Worm (Caenorhabditis elegans): ENCODE data around the gene T05C7.8.
"Not testable (repeated sequence)": the region's sequence is repeated elsewhere in the genome, so short reads cannot be mapped to it uniquely, and the experiment has no call there.

T05C7.8 gene

ce11 chrIV:76070-76469 is at the start of gene T05C7.8:
Gene T05C7.8 (plus strand): TSS chrIV:76370.
- no peak for TF ChIP-seq ref-1 (GFP tag; conservative IDR thresholded peaks at IDR 0.05)
- no peak for TF ChIP-seq cog-1 (tag; optimal IDR thresholded peaks at IDR 0.05)
- no peak for TF ChIP-seq med-1 (GFP tag; optimal IDR thresholded peaks at IDR 0.05; ENCODE audit: insufficient read depth)
- TF ChIP-seq flt-1 (GFP tag; IDR thresholded peaks at IDR 0.05): no peak
- TF ChIP-seq T22C8.4 (GFP tag; IDR thresholded peaks at IDR 0.05): no peak
- TF ChIP-seq tab-1 (GFP tag; IDR thresholded peaks at IDR 0.05): no peak
- no peak for TF ChIP-seq ztf-23 (GFP tag; IDR thresholded peaks at IDR 0.05)
- TF ChIP-seq klf-2 (GFP tag; conservative IDR thresholded peaks at IDR 0.05): no peak

- no peak for TF ChIP-seq T22C8.4 (GFP tag; IDR thresholded peaks at IDR 0.05)
- no peak for TF ChIP-seq klf-2 (GFP tag; conservative IDR thresholded peaks at IDR 0.05)
- no peak for TF ChIP-seq ztf-23 (GFP tag; IDR thresholded peaks at IDR 0.05)
- TF ChIP-seq cog-1 (tag; optimal IDR thresholded peaks at IDR 0.05): no peak
- no peak for TF ChIP-seq ztf-29 (GFP tag; IDR thresholded peaks at IDR 0.05)
- no peak for TF ChIP-seq med-1 (GFP tag; optimal IDR thresholded peaks at IDR 0.05; ENCODE audit: insufficient read depth)
- TF ChIP-seq tab-1 (GFP tag; IDR thresholded peaks at IDR 0.05): no peak
- no peak for TF ChIP-seq ref-1 (GFP tag; conservative IDR thresholded peaks at IDR 0.05)
- no peak for TF ChIP-seq flt-1 (GFP tag; IDR thresholded peaks at IDR 0.05)
Measured at ce11 chrIV:48780-49179, 27.4 kb upstream of the T05C7.8 start, which contains the start of gene frm-5.1. Gene frm-5.1 (minus strand): TSS chrIV:48880.

- no peak for TF ChIP-seq klf-2 (GFP tag; conservative IDR thresholded peaks at IDR 0.05)
- TF ChIP-seq ref-1 (GFP tag; conservative IDR thresholded peaks at IDR 0.05): no peak
- TF ChIP-seq cog-1 (tag; optimal IDR thresholded peaks at IDR 0.05): no peak
- TF ChIP-seq ztf-23 (GFP tag; IDR thresholded peaks at IDR 0.05): no peak
- 0 out of 2 replicates have a peak, but pooled peaks have one; percentile 23 for TF ChIP-seq flt-1 (GFP tag; IDR thresholded peaks at IDR 0.05)
Measured at ce11 chrIV:51219-51618, 25.0 kb upstream of the T05C7.8 start.

ce11 chrIV:53539-53938 is 22.6 kb upstream of the T05C7.8 start, which contains the start of gene T05C7.4:
Gene T05C7.4 (minus strand): TSS chrIV:53639.
- TF ChIP-seq ref-1 (GFP tag; conservative IDR thresholded peaks at IDR 0.05): no peak
- TF ChIP-seq med-1 (GFP tag; optimal IDR thresholded peaks at IDR 0.05; ENCODE audit: insufficient read depth): no peak
- TF ChIP-seq T22C8.4 (GFP tag; IDR thresholded peaks at IDR 0.05): no peak
- TF ChIP-seq tab-1 (GFP tag; IDR thresholded peaks at IDR 0.05): no peak
- no peak for TF ChIP-seq flt-1 (GFP tag; IDR thresholded peaks at IDR 0.05)
- TF ChIP-seq klf-2 (GFP tag; conservative IDR thresholded peaks at IDR 0.05): no peak
- TF ChIP-seq cog-1 (tag; optimal IDR thresholded peaks at IDR 0.05): no peak
- TF ChIP-seq ztf-23 (GFP tag; IDR thresholded peaks at IDR 0.05): no peak
- TF ChIP-seq ztf-29 (GFP tag; IDR thresholded peaks at IDR 0.05): no peak

ce11 chrIV:58818-59217 is 17.4 kb upstream of the T05C7.8 start, which contains the start of gene T05C7.5:
Gene T05C7.5 (minus strand): TSS chrIV:58918.
- TF ChIP-seq ref-1 (GFP tag; conservative IDR thresholded peaks at IDR 0.05): no peak
- no peak for TF ChIP-seq ztf-23 (GFP tag; IDR thresholded peaks at IDR 0.05)

ce11 chrIV:61448-61847 is 14.7 kb upstream of the T05C7.8 start, which contains the start of gene T05C7.7:
Gene T05C7.7 (plus strand): TSS chrIV:61748.
- not testable (repeated sequence) for TF ChIP-seq cog-1 (tag; optimal IDR thresholded peaks at IDR 0.05); flt-1 (GFP tag; IDR thresholded peaks at IDR 0.05); klf-2 (GFP tag; conservative IDR thresholded peaks at IDR 0.05)

ce11 chrIV:71266-71665 is 4.9 kb upstream of the T05C7.8 start:
- TF ChIP-seq klf-2 (GFP tag; conservative IDR thresholded peaks at IDR 0.05) (no peak), T22C8.4 (GFP tag; IDR thresholded peaks at IDR 0.05) (no peak), cog-1 (tag; optimal IDR thresholded peaks at IDR 0.05) (no peak), flt-1 (GFP tag; IDR thresholded peaks at IDR 0.05) (no peak), tab-1 (GFP tag; IDR thresholded peaks at IDR 0.05) (no peak), med-1 (GFP tag; optimal IDR thresholded peaks at IDR 0.05; ENCODE audit: insufficient read depth) (no peak)

ce11 chrIV:73175-73574 is 3.0 kb upstream of the T05C7.8 start:
- TF ChIP-seq ref-1 (GFP tag; conservative IDR thresholded peaks at IDR 0.05) (no peak), klf-2 (GFP tag; conservative IDR thresholded peaks at IDR 0.05) (no peak), T22C8.4 (GFP tag; IDR thresholded peaks at IDR 0.05) (no peak), cog-1 (tag; optimal IDR thresholded peaks at IDR 0.05) (no peak), tab-1 (GFP tag; IDR thresholded peaks at IDR 0.05) (no peak), ztf-29 (GFP tag; IDR thresholded peaks at IDR 0.05) (no peak), ztf-23 (GFP tag; IDR thresholded peaks at IDR 0.05) (no peak), med-1 (GFP tag; optimal IDR thresholded peaks at IDR 0.05; ENCODE audit: insufficient read depth) (no peak), flt-1 (GFP tag; IDR thresholded peaks at IDR 0.05) (no peak)

- TF ChIP-seq cog-1 (tag; optimal IDR thresholded peaks at IDR 0.05) (no peak), med-1 (GFP tag; optimal IDR thresholded peaks at IDR 0.05; ENCODE audit: insufficient read depth) (no peak), flt-1 (GFP tag; IDR thresholded peaks at IDR 0.05) (no peak), ref-1 (GFP tag; conservative IDR thresholded peaks at IDR 0.05) (no peak), tab-1 (GFP tag; IDR thresholded peaks at IDR 0.05) (no peak), ztf-29 (GFP tag; IDR thresholded peaks at IDR 0.05) (no peak), T22C8.4 (GFP tag; IDR thresholded peaks at IDR 0.05) (no peak), ztf-23 (GFP tag; IDR thresholded peaks at IDR 0.05) (no peak), klf-2 (GFP tag; conservative IDR thresholded peaks at IDR 0.05) (no peak)
Measured at ce11 chrIV:77421-77820, 1.3 kb downstream of the T05C7.8 start.

- TF ChIP-seq T22C8.4 (GFP tag; IDR thresholded peaks at IDR 0.05): no peak
- TF ChIP-seq ref-1 (GFP tag; conservative IDR thresholded peaks at IDR 0.05): no peak
- TF ChIP-seq flt-1 (GFP tag; IDR thresholded peaks at IDR 0.05): no peak
- no peak for TF ChIP-seq ztf-23 (GFP tag; IDR thresholded peaks at IDR 0.05)
- TF ChIP-seq cog-1 (tag; optimal IDR thresholded peaks at IDR 0.05): no peak
Measured at ce11 chrIV:78206-78605, 2.0 kb downstream of the T05C7.8 start.

ce11 chrIV:79205-79604 is 3.0 kb downstream of the T05C7.8 start, which contains the start of gene T05C7.9:
Gene T05C7.9 (plus strand): TSS chrIV:79276.
- TF ChIP-seq med-1 (GFP tag; optimal IDR thresholded peaks at IDR 0.05; ENCODE audit: insufficient read depth): no peak
- no peak for TF ChIP-seq cog-1 (tag; optimal IDR thresholded peaks at IDR 0.05)
- no peak for TF ChIP-seq ztf-29 (GFP tag; IDR thresholded peaks at IDR 0.05)
- TF ChIP-seq klf-2 (GFP tag; conservative IDR thresholded peaks at IDR 0.05): no peak
- no peak for TF ChIP-seq T22C8.4 (GFP tag; IDR thresholded peaks at IDR 0.05)
- TF ChIP-seq flt-1 (GFP tag; IDR thresholded peaks at IDR 0.05): no peak
- no peak for TF ChIP-seq ztf-23 (GFP tag; IDR thresholded peaks at IDR 0.05)
- no peak for TF ChIP-seq ref-1 (GFP tag; conservative IDR thresholded peaks at IDR 0.05)
- no peak for TF ChIP-seq tab-1 (GFP tag; IDR thresholded peaks at IDR 0.05)

Measured in whole organism, midembryonic.